Fruit fly (Drosophila melanogaster): ENCODE results near the gene CG7299.

DNA sequence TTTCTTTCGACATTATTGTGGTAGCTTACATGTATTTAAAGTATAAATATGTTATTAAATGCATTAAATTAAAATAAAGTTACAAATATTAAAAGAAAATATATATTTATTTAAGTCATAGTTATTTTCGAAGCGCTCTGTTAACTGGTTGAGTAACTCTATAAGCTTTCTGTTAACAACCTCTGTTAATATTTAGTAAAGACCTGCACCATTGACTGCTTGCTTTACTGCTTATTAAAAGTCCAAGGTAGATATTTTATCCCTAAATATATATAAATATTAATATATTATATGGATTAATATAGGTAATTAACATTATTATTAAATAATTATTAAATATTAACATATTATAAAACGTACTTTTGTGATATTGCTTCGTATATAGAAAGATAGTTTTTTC lies 37.3 kb upstream of the CG7299 start:
- TF ChIP-seq CG6791 (GFP tag; IDR thresholded peaks at IDR 0.05; ENCODE audit: partially characterized antibody) = no peak
- TF ChIP-seq pan (optimal IDR thresholded peaks at IDR 0.05) = no peak
- no peak for TF ChIP-seq pan (GFP tag; optimal IDR thresholded peaks at IDR 0.05 in 1 of 2, IDR thresholded peaks at IDR 0.05 in 1 of 2)
- no peak for TF ChIP-seq CG7372 (GFP tag; IDR thresholded peaks at IDR 0.05)
- no peak for TF ChIP-seq Oaz (GFP tag; IDR thresholded peaks at IDR 0.05)

All from whole organism, embryonic.